Worm (Caenorhabditis elegans) whole organism, L4 larva: ENCODE measurements around the gene E01B7.2.
"Not testable (repeated sequence)": the region's sequence is repeated elsewhere in the genome, so short reads cannot be mapped to it uniquely, and the experiment has no call there.

Experiments used
- F10B5.3 ChIP-seq: sonication (generic microtip); optimal IDR thresholded peaks from 2 replicates; lab custom pipeline; 2016; ENCODE audit warnings: mild to moderate bottlenecking, missing genetic modification characterization, missing compliant biosample characterization
- ces-1 ChIP-seq: fragments of 150-350 bp; sonication (generic microtip); optimal IDR thresholded peaks from 4 replicates; lab custom pipeline; 2014; ENCODE audit warnings: missing biosample characterization, missing genetic modification reagents, missing genetic modification characterization
- hmg-1.1 ChIP-seq: fragments of 200-800 bp; sonication (Bioruptor generic); IDR thresholded peaks from 2 replicates; pipeline ENCODE4 v1.3.6; 2022; ENCODE audit warnings: missing genetic modification reagents, missing genetic modification characterization, missing compliant biosample characterization
- mep-1 ChIP-seq: fragments of 150-350 bp; sonication (generic microtip); optimal IDR thresholded peaks from 3 replicates; lab custom pipeline; 2014; ENCODE audit warnings: missing biosample characterization, missing genetic modification characterization
- nhr-25 ChIP-seq: sonication (generic microtip); optimal IDR thresholded peaks from 2 replicates; lab custom pipeline; 2017; ENCODE audit warnings: missing genetic modification characterization, mild to moderate bottlenecking, missing compliant biosample characterization, antibody characterized with exemption, moderate library complexity, borderline replicate concordance; ENCODE audit not compliant: insufficient read depth
- nhr-28 ChIP-seq: fragments of 150-350 bp; optimal IDR thresholded peaks from 2 replicates; lab custom pipeline; 2014; ENCODE audit warnings: missing biosample characterization, missing genetic modification characterization
- pha-4 ChIP-seq, 2 experiments: fragments of 150-350 bp in 1 of 2; fragments of 200-800 bp in 1 of 2; sonication (Bioruptor generic) in 1 of 2; IDR thresholded peaks in 1 of 2; optimal IDR thresholded peaks in 1 of 2; 2 replicates each; pipeline versions ENCODE4 v1.3.6 to Lab custom; 2014 to 2022; ENCODE audit warnings: missing genetic modification characterization in 2 of 2, missing genetic modification reagents in 2 of 2, missing biosample characterization in 1 of 2, missing compliant biosample characterization in 1 of 2
- set-16 ChIP-seq: fragments of 200-800 bp; sonication (Bioruptor generic); IDR thresholded peaks from 2 replicates; pipeline ENCODE4 v1.3.6; 2022; ENCODE audit warnings: missing genetic modification reagents, missing genetic modification characterization, missing compliant biosample characterization
- unc-39 ChIP-seq: sonication (generic microtip); optimal IDR thresholded peaks from 2 replicates; lab custom pipeline; 2017; ENCODE audit warnings: missing biosample characterization, missing genetic modification characterization

ce11 chrV:17893959-17894358 lies 27.6 kb upstream of the E01B7.2 start, which contains the start of gene C06H5.11:
- TF ChIP-seq set-16; mep-1 (tag; lab: Kevin White, UChicago); pha-4 (GFP tag; IDR thresholded peaks at IDR 0.05; lab: Robert Waterston, UW); pha-4 (tag; optimal IDR thresholded peaks at IDR 0.05; lab: Kevin White, UChicago); unc-39; ces-1; nhr-25 (tag; lab: Kevin White, UChicago); hmg-1.1 (GFP tag; lab: Robert Waterston, UW); nhr-28; F10B5.3 (tag; lab: Kevin White, UChicago): not testable (repeated sequence)
